Fruit fly (Drosophila melanogaster): ENCODE measurements around the gene stwl.

DNA sequence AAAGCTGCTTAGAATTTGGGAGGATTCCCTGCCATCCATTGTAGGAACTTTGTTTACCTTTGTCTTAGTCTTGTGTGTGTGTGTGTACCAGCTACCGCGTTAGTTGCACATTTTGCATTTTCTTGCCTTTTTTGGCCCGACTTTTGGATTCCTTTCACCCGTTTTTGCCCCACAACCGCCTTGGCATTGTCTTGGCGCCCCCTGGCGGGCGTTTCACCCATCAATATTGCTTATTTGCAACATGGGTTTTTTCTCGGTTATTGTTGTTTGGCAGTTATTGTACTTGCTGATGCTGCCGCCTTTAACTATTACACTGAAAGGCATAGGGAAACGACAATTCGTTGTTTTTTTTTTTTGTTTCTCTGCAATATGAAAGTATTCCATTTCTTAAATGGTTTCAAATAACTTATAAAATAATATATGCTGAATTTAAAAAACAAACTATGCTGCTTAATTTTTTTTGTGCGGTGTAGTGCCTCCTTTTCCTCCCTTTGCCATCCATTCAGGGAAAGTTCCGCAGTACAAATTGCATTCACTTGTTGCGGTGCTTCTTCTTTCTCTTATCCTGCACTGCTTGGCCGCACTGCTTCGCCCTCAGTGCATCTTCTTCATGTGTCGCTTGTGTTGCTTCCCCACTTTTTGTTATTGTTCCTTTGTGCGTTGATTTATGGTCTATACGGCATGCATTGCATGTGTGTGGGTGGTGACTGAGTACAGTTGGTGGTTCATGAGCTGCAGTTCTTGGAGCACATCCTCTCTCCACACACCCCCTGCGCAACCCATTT is 53.0 kb downstream of the stwl start:
- TF ChIP-seq fru (GFP tag; optimal IDR thresholded peaks at IDR 0.05) (no peak), Dif (GFP tag; optimal IDR thresholded peaks at IDR 0.05; ENCODE audit: partially characterized antibody) (no peak), lola (GFP tag; optimal IDR thresholded peaks at IDR 0.05) (no peak), Dfd (GFP tag; optimal IDR thresholded peaks at IDR 0.05) (no peak), pan (optimal IDR thresholded peaks at IDR 0.05) (no peak), psq (GFP tag; optimal IDR thresholded peaks at IDR 0.05) (peak; percentile 47), OdsH (GFP tag; optimal IDR thresholded peaks at IDR 0.05) (no peak), Sp1 (GFP tag; optimal IDR thresholded peaks at IDR 0.05) (no peak), rgr (GFP tag; optimal IDR thresholded peaks at IDR 0.05) (no peak), h (GFP tag; optimal IDR thresholded peaks at IDR 0.05) (no peak)

Measured in whole organism, wandering third instar larva.